Fruit fly (Drosophila melanogaster): Measurements from ENCODE around the gene SWIP.

The SWIP gene

DNA sequence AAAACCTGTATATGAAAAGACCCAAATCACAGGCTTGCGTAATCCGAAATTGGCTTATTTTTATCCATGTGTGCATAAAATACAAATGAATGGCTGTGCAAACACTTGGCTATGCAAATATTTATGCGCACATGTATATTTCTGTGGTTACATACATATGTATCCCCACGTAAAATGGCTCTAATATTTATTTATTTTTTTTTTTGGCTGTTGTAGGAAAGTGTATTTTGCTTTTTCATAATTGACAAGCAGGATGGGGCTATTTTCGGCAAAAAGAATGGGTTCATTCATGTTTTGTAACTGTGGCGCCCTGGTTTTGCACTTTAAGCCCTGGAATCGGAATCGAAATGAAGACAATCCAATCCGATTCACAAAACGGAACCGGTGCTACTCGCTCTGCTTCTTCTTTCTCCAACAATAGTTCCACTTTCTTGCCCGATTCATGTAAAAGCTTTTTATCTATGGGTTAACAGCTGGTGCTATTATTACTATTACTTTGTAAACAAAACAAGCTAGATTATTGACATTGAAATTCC lies 21.7 kb downstream of the SWIP start (continued):
- peak; percentile 58; the same call in 1 of the 2 replicates for TF ChIP-seq CG10959 (GFP tag; IDR thresholded peaks at IDR 0.05)
- peak; percentile 74 for TF ChIP-seq CG13775 (GFP tag; optimal IDR thresholded peaks at IDR 0.05)
- TF ChIP-seq Myb (GFP tag; optimal IDR thresholded peaks at IDR 0.05): peak; percentile 48
- TF ChIP-seq CG6683 (GFP tag; optimal IDR thresholded peaks at IDR 0.05): no peak
- TF ChIP-seq Fer2 (tag; optimal IDR thresholded peaks at IDR 0.05): peak; percentile 59
- no peak for TF ChIP-seq CG31388 (GFP tag; optimal IDR thresholded peaks at IDR 0.05)
- peak; percentile 17 for TF ChIP-seq CG2202 (tag; optimal IDR thresholded peaks at IDR 0.05)
- peak; percentile 67 for TF ChIP-seq B-H2 (GFP tag; optimal IDR thresholded peaks at IDR 0.05)
- TF ChIP-seq bcd (GFP tag; optimal IDR thresholded peaks at IDR 0.05): peak; percentile 75
- peak; percentile 55 for TF ChIP-seq sug (tag; optimal IDR thresholded peaks at IDR 0.05)
- TF ChIP-seq Abd-B (GFP tag; optimal IDR thresholded peaks at IDR 0.05): no peak
- no peak for TF ChIP-seq Doc3 (GFP tag; IDR thresholded peaks at IDR 0.05; ENCODE audit: partially characterized antibody)
- TF ChIP-seq ro (GFP tag; IDR thresholded peaks at IDR 0.05): 0 out of 2 replicates have a peak, but pooled peaks have one; percentile 8
- TF ChIP-seq luna (GFP tag; optimal IDR thresholded peaks at IDR 0.05): peak; percentile 30
- TF ChIP-seq da (GFP tag; optimal IDR thresholded peaks at IDR 0.05): no peak
- TF ChIP-seq org-1 (GFP tag; optimal IDR thresholded peaks at IDR 0.05): peak; percentile 54
- no peak for TF ChIP-seq CG8359 (GFP tag; optimal IDR thresholded peaks at IDR 0.05; ENCODE audit: borderline replicate concordance)
- no peak; the same call in 2 of the 3 replicates for TF ChIP-seq CG3726 (GFP tag; IDR thresholded peaks at IDR 0.05)
- TF ChIP-seq CG4854 (GFP tag; optimal IDR thresholded peaks at IDR 0.05): peak; percentile 37
- TF ChIP-seq CG34422 (GFP tag; IDR thresholded peaks at IDR 0.05): peak; percentile 84
- peak; percentile 65 for TF ChIP-seq CG13296 (GFP tag; optimal IDR thresholded peaks at IDR 0.05)
- TF ChIP-seq pum (GFP tag; optimal IDR thresholded peaks at IDR 0.05): peak; percentile 58
- peak; percentile 29 for TF ChIP-seq CG18619 (GFP tag; optimal IDR thresholded peaks at IDR 0.05)
- TF ChIP-seq trem (tag; optimal IDR thresholded peaks at IDR 0.05): peak; percentile 31
- TF ChIP-seq CG8924 (tag; optimal IDR thresholded peaks at IDR 0.05): peak; percentile 8
- TF ChIP-seq tap (tag; optimal IDR thresholded peaks at IDR 0.05): peak; percentile 43
- TF ChIP-seq CG18476 (GFP tag; optimal IDR thresholded peaks at IDR 0.05): peak; percentile 52
- peak; percentile 63 for TF ChIP-seq CG1233 (GFP tag; optimal IDR thresholded peaks at IDR 0.05)
- TF ChIP-seq jigr1 (GFP tag; IDR thresholded peaks at IDR 0.05): no peak; the same call in 1 of the 3 replicates
- no peak for TF ChIP-seq ham (GFP tag; IDR thresholded peaks at IDR 0.05)
- peak in 1 of 3 experiments; percentile 4 for TF ChIP-seq lola (GFP tag; optimal IDR thresholded peaks at IDR 0.05)
- TF ChIP-seq CG13123 (GFP tag; optimal IDR thresholded peaks at IDR 0.05): peak; percentile 14
- TF ChIP-seq CG33213 (GFP tag; optimal IDR thresholded peaks at IDR 0.05): peak; percentile 62
- peak; percentile 64 for TF ChIP-seq maf-S (GFP tag; optimal IDR thresholded peaks at IDR 0.05)
- peak; percentile 51 for TF ChIP-seq dm (GFP tag; optimal IDR thresholded peaks at IDR 0.05)
- TF ChIP-seq sna (GFP tag; IDR thresholded peaks at IDR 0.05; ENCODE audit: partially characterized antibody): no peak
- peak; percentile 49 for TF ChIP-seq Mes4 (GFP tag; optimal IDR thresholded peaks at IDR 0.05)
- TF ChIP-seq CG31441 (GFP tag; IDR thresholded peaks at IDR 0.05): peak; percentile 52; the same call in 1 of the 2 replicates
- TF ChIP-seq chinmo (GFP tag; IDR thresholded peaks at IDR 0.05; ENCODE audit: partially characterized antibody): 0 out of 4 replicates have a peak, but pooled peaks have one; percentile 40
- peak; percentile 60 for TF ChIP-seq her (GFP tag; optimal IDR thresholded peaks at IDR 0.05)
- TF ChIP-seq nmo (GFP tag; optimal IDR thresholded peaks at IDR 0.05): peak; percentile 59
- TF ChIP-seq Eip74EF (GFP tag; optimal IDR thresholded peaks at IDR 0.05): peak in 1 of 2 experiments; percentile 14
- TF ChIP-seq inv (GFP tag; IDR thresholded peaks at IDR 0.05; ENCODE audit: partially characterized antibody): no peak
- peak; percentile 32; the same call in 1 of the 2 replicates for TF ChIP-seq peb (GFP tag; IDR thresholded peaks at IDR 0.05)
- TF ChIP-seq Elba2 (GFP tag; optimal IDR thresholded peaks at IDR 0.05): no peak
- peak; percentile 61; the same call in 1 of the 2 replicates for TF ChIP-seq CG31224 (GFP tag; IDR thresholded peaks at IDR 0.05)
- peak; percentile 46 for TF ChIP-seq Six4 (GFP tag; optimal IDR thresholded peaks at IDR 0.05)
- TF ChIP-seq CG3838 (GFP tag; optimal IDR thresholded peaks at IDR 0.05): peak; percentile 30
- peak; percentile 37 to 62 for TF ChIP-seq bsh (GFP tag; optimal IDR thresholded peaks at IDR 0.05)
